Worm (Caenorhabditis elegans) whole organism, L2 larva: ENCODE results near the gene srbc-34.

Experiments
- F13H6.1 ChIP-seq: sonication (generic microtip); optimal IDR thresholded peaks from 2 replicates; lab custom pipeline; 2016; ENCODE audit warnings: missing genetic modification characterization, missing compliant biosample characterization
- elt-3 ChIP-seq: sonication (generic microtip); optimal IDR thresholded peaks from 2 replicates; lab custom pipeline; 2017; ENCODE audit warnings: missing biosample characterization, missing genetic modification characterization
- nhr-12 ChIP-seq: fragments of 150-350 bp; optimal IDR thresholded peaks from 2 replicates; lab custom pipeline; 2014; ENCODE audit warnings: missing biosample characterization, missing genetic modification characterization
- nhr-25 ChIP-seq: fragments of 150-350 bp; sonication (generic microtip); optimal IDR thresholded peaks from 3 replicates; lab custom pipeline; 2014; ENCODE audit warnings: missing biosample characterization, missing genetic modification characterization
- nhr-6 ChIP-seq: fragments of 150-350 bp; optimal IDR thresholded peaks from 2 replicates; lab custom pipeline; 2014; ENCODE audit warnings: missing biosample characterization, missing genetic modification characterization
- nhr-77 ChIP-seq: fragments of 150-350 bp; optimal IDR thresholded peaks from 2 replicates; lab custom pipeline; 2014; ENCODE audit warnings: missing biosample characterization, missing genetic modification characterization
- snpc-4 ChIP-seq: fragments of 150-350 bp; optimal IDR thresholded peaks from 2 replicates; lab custom pipeline; 2014; ENCODE audit warnings: missing biosample characterization, missing genetic modification characterization
- unc-39 ChIP-seq: fragments of 150-350 bp; optimal IDR thresholded peaks from 2 replicates; lab custom pipeline; 2014; ENCODE audit warnings: missing biosample characterization, missing genetic modification characterization
- zag-1 ChIP-seq: fragments of 150-350 bp; optimal IDR thresholded peaks from 2 replicates; lab custom pipeline; 2014; ENCODE audit warnings: missing biosample characterization, missing genetic modification characterization

ce11 chrV:20233743-20234142, 27.6 kb downstream of the srbc-34 start, which contains the start of gene Y113G7B.15:
- TF ChIP-seq elt-3 (tag; lab: Kevin White, UChicago) (no peak), nhr-12 (no peak), nhr-77 (tag; lab: Kevin White, UChicago) (no peak), F13H6.1 (no peak), zag-1 (tag; lab: Kevin White, UChicago) (no peak), nhr-25 (tag; lab: Kevin White, UChicago) (no peak), unc-39 (tag; lab: Kevin White, UChicago) (no peak), snpc-4 (tag; lab: Kevin White, UChicago) (no peak), nhr-6 (tag; lab: Kevin White, UChicago) (no peak)
